Fruit fly (Drosophila melanogaster) whole organism, embryonic: Measurements from ENCODE around the gene RhoGAP93B.

Experiments
- BEAF-32 ChIP-seq: fragments of 200-800 bp; sonication (Bioruptor generic); optimal IDR thresholded peaks from 3 replicates; lab custom pipeline; 2017; ENCODE audit warnings: missing biosample characterization, missing genetic modification characterization, mild to moderate bottlenecking, moderate library complexity, missing genetic modification reagents
- CG11247 ChIP-seq: fragments of 200-800 bp; sonication (Bioruptor generic); IDR thresholded peaks from 2 replicates; pipeline ENCODE4 v1.3.6; 2022; ENCODE audit warnings: missing biosample characterization, missing genetic modification characterization
- CG12155 ChIP-seq: fragments of 200-800 bp; sonication (Bioruptor generic); optimal IDR thresholded peaks from 3 replicates; lab custom pipeline; 2016; ENCODE audit warnings: missing biosample characterization, missing genetic modification characterization
- CG1233 ChIP-seq: fragments of 200-800 bp; sonication (Bioruptor generic); optimal IDR thresholded peaks from 4 replicates; lab custom pipeline; 2018; ENCODE audit warnings: missing biosample characterization, mild to moderate bottlenecking, missing genetic modification characterization
- CG13296 ChIP-seq: fragments of 200-800 bp; sonication (Bioruptor generic); optimal IDR thresholded peaks from 3 replicates; lab custom pipeline; 2018; ENCODE audit warnings: missing biosample characterization, mild to moderate bottlenecking, missing genetic modification characterization
- CG17385 ChIP-seq: fragments of 200-800 bp; sonication (Bioruptor generic); optimal IDR thresholded peaks from 3 replicates; lab custom pipeline; 2018; ENCODE audit warnings: missing biosample characterization, mild to moderate bottlenecking, missing genetic modification characterization
- CG17802 ChIP-seq: fragments of 200-800 bp; sonication (Bioruptor generic); optimal IDR thresholded peaks from 2 replicates; lab custom pipeline; 2018; ENCODE audit warnings: missing biosample characterization, mild to moderate bottlenecking, missing genetic modification characterization, moderate library complexity
- CG2712 ChIP-seq: fragments of 200-800 bp; optimal IDR thresholded peaks from 3 replicates; lab custom pipeline; 2019; ENCODE audit warnings: missing biosample characterization, mild to moderate bottlenecking, missing genetic modification characterization, moderate library complexity
- CG31224 ChIP-seq: fragments of 200-800 bp; sonication (Bioruptor generic); IDR thresholded peaks from 2 replicates; pipeline ENCODE4 v1.3.6; 2022; ENCODE audit warnings: missing biosample characterization, missing genetic modification characterization
- CG31388 ChIP-seq: fragments of 200-800 bp; sonication (Bioruptor generic); optimal IDR thresholded peaks from 2 replicates; lab custom pipeline; 2016; ENCODE audit warnings: missing biosample characterization, missing genetic modification characterization
- CG33213 ChIP-seq: fragments of 200-800 bp; sonication (Bioruptor generic); optimal IDR thresholded peaks from 3 replicates; lab custom pipeline; 2016; ENCODE audit warnings: missing biosample characterization, missing genetic modification characterization
- CG3726 ChIP-seq: fragments of 200-800 bp; sonication (Bioruptor generic); IDR thresholded peaks from 3 replicates; pipeline ENCODE4, ENCODE4 v1.3.6; 2022; ENCODE audit warnings: missing biosample characterization, missing genetic modification characterization
- CG4820 ChIP-seq: fragments of 200-800 bp; sonication (Bioruptor generic); optimal IDR thresholded peaks from 3 replicates; lab custom pipeline; 2016; ENCODE audit warnings: missing biosample characterization, missing genetic modification characterization
- CG4854 ChIP-seq: fragments of 200-800 bp; sonication (Bioruptor generic); optimal IDR thresholded peaks from 2 replicates; lab custom pipeline; 2016; ENCODE audit warnings: missing biosample characterization, missing genetic modification characterization, inconsistent platforms
- CG5245 ChIP-seq: fragments of 200-800 bp; sonication (Bioruptor generic); optimal IDR thresholded peaks from 3 replicates; lab custom pipeline; 2016; ENCODE audit warnings: missing biosample characterization, missing genetic modification characterization
- CG6689 ChIP-seq: fragments of 200-800 bp; sonication (Bioruptor generic); IDR thresholded peaks from 2 replicates; pipeline ENCODE4 v1.3.6; 2022; ENCODE audit warnings: missing biosample characterization, missing genetic modification characterization
- CG7839 ChIP-seq: fragments of 200-800 bp; sonication (Bioruptor generic); optimal IDR thresholded peaks from 3 replicates; lab custom pipeline; 2018; ENCODE audit warnings: missing biosample characterization, mild to moderate bottlenecking, missing genetic modification characterization, moderate library complexity
- CG8359 ChIP-seq: fragments of 200-800 bp; sonication (Bioruptor generic); optimal IDR thresholded peaks from 2 replicates; lab custom pipeline; 2017; ENCODE audit warnings: missing biosample characterization, mild to moderate bottlenecking, missing genetic modification characterization, borderline replicate concordance
- CG8478 ChIP-seq: fragments of >200 bp; optimal IDR thresholded peaks from 2 replicates; lab custom pipeline; 2018
- CG9609 ChIP-seq: fragments of 200-800 bp; sonication (Bioruptor generic); optimal IDR thresholded peaks from 3 replicates; lab custom pipeline; 2016; ENCODE audit warnings: missing biosample characterization, missing genetic modification characterization
- CG9817 ChIP-seq: fragments of 200-800 bp; sonication (Bioruptor generic); optimal IDR thresholded peaks from 2 replicates; lab custom pipeline; 2018; ENCODE audit warnings: missing biosample characterization, mild to moderate bottlenecking, missing genetic modification characterization, moderate library complexity
- Dfd ChIP-seq, 2 experiments: fragments of >200 bp; optimal IDR thresholded peaks; 2 replicates each; lab custom pipeline; 2017; ENCODE audit warnings: missing biosample characterization in 2 of 2, missing genetic modification characterization in 2 of 2
- Dip2 ChIP-seq: fragments of 200-800 bp; sonication (Bioruptor generic); IDR thresholded peaks from 2 replicates; pipeline ENCODE4 v1.3.6; 2022; ENCODE audit warnings: missing biosample characterization, missing genetic modification characterization
- Elba2 ChIP-seq: fragments of 200-800 bp; sonication (Bioruptor generic); optimal IDR thresholded peaks from 3 replicates; lab custom pipeline; 2016; ENCODE audit warnings: missing biosample characterization, missing genetic modification characterization
- HLH3B ChIP-seq: fragments of 200-800 bp; sonication (Bioruptor generic); IDR thresholded peaks from 2 replicates; pipeline ENCODE4 v1.3.6; 2022; ENCODE audit warnings: missing biosample characterization, missing genetic modification characterization
- Hr51 ChIP-seq, 2 experiments: fragments of 200-800 bp; sonication (Bioruptor generic); optimal IDR thresholded peaks; 2 replicates in 1 of 2; 3 replicates in 1 of 2; lab custom pipeline; 2016 to 2018; ENCODE audit warnings: missing biosample characterization in 2 of 2, missing genetic modification characterization in 2 of 2, mild to moderate bottlenecking in 1 of 2, moderate library complexity in 1 of 2
- MTF-1 ChIP-seq: fragments of 200-800 bp; sonication (Bioruptor generic); optimal IDR thresholded peaks from 2 replicates; lab custom pipeline; 2018; ENCODE audit warnings: missing biosample characterization, mild to moderate bottlenecking, missing genetic modification characterization, borderline replicate concordance
- Myb ChIP-seq: fragments of 200-800 bp; sonication (Bioruptor generic); optimal IDR thresholded peaks from 2 replicates; lab custom pipeline; 2016; ENCODE audit warnings: missing biosample characterization, missing genetic modification characterization
- NK7.1 ChIP-seq: fragments of 200-800 bp; sonication (Bioruptor generic); optimal IDR thresholded peaks from 3 replicates; lab custom pipeline; 2016; ENCODE audit warnings: missing biosample characterization, missing genetic modification characterization
- Neu2 ChIP-seq: fragments of 200-800 bp; sonication (Bioruptor generic); optimal IDR thresholded peaks from 3 replicates; lab custom pipeline; 2016; ENCODE audit warnings: missing biosample characterization, missing genetic modification characterization, borderline replicate concordance
- Opbp ChIP-seq: fragments of 200-800 bp; sonication (Bioruptor generic); IDR thresholded peaks from 3 replicates; pipeline ENCODE4 v1.3.6; 2022; ENCODE audit warnings: missing biosample characterization, missing genetic modification characterization; ENCODE audit not compliant: partially characterized antibody
- Poxn ChIP-seq: fragments of 200-800 bp; sonication (Bioruptor generic); IDR thresholded peaks from 2 replicates; pipeline ENCODE4 v1.3.6; 2022; ENCODE audit warnings: missing biosample characterization, missing genetic modification characterization
- Xbp1 ChIP-seq: fragments of 200-800 bp; sonication (Bioruptor generic); optimal IDR thresholded peaks from 3 replicates; lab custom pipeline; 2016; ENCODE audit warnings: missing biosample characterization, mild to moderate bottlenecking, missing genetic modification characterization
- ac ChIP-seq: fragments of 200-800 bp; sonication (Bioruptor generic); optimal IDR thresholded peaks from 3 replicates; lab custom pipeline; 2017; ENCODE audit warnings: missing biosample characterization, mild to moderate bottlenecking, missing genetic modification characterization
- aop ChIP-seq: fragments of 200-800 bp; sonication (Bioruptor generic); IDR thresholded peaks from 2 replicates; pipeline ENCODE4 v1.3.6; 2022; ENCODE audit warnings: missing biosample characterization, missing genetic modification characterization
- ash1 ChIP-seq: fragments of 200-800 bp; sonication (Bioruptor generic); optimal IDR thresholded peaks from 2 replicates; lab custom pipeline; 2018; ENCODE audit warnings: missing biosample characterization, mild to moderate bottlenecking, missing genetic modification characterization
- bab2 ChIP-seq: fragments of 200-800 bp; sonication (Bioruptor generic); optimal IDR thresholded peaks from 2 replicates; lab custom pipeline; 2016; ENCODE audit warnings: missing biosample characterization, missing genetic modification characterization
- bbx ChIP-seq: fragments of 200-800 bp; sonication (Bioruptor generic); IDR thresholded peaks from 2 replicates; pipeline ENCODE4 v1.3.6; 2022; ENCODE audit warnings: missing biosample characterization, missing genetic modification characterization; ENCODE audit not compliant: partially characterized antibody
- crol ChIP-seq: fragments of 200-800 bp; sonication (Bioruptor generic); IDR thresholded peaks from 2 replicates; pipeline ENCODE4 v1.3.6; 2022; ENCODE audit warnings: missing biosample characterization, missing genetic modification characterization
- eyg ChIP-seq: fragments of 200-800 bp; sonication (Bioruptor generic); optimal IDR thresholded peaks from 3 replicates; lab custom pipeline; 2016; ENCODE audit warnings: missing biosample characterization, missing genetic modification characterization
- gfzf ChIP-seq: fragments of 200-800 bp; sonication (Bioruptor generic); optimal IDR thresholded peaks from 2 replicates; lab custom pipeline; 2016; ENCODE audit warnings: missing biosample characterization, mild to moderate bottlenecking, missing genetic modification characterization, moderate library complexity
- gsb-n ChIP-seq: fragments of 200-800 bp; sonication (Bioruptor generic); optimal IDR thresholded peaks from 3 replicates; lab custom pipeline; 2018; ENCODE audit warnings: missing biosample characterization, mild to moderate bottlenecking, missing genetic modification characterization
- gt ChIP-seq: fragments of 200-800 bp; sonication (Bioruptor generic); IDR thresholded peaks from 2 replicates; pipeline ENCODE4 v1.3.6; 2022; ENCODE audit warnings: missing biosample characterization, missing genetic modification characterization
- h ChIP-seq: fragments of >200 bp; optimal IDR thresholded peaks from 2 replicates; lab custom pipeline; 2017
- kah ChIP-seq: fragments of 200-800 bp; sonication (Bioruptor generic); optimal IDR thresholded peaks from 2 replicates; lab custom pipeline; 2018; ENCODE audit warnings: missing biosample characterization, mild to moderate bottlenecking, missing genetic modification characterization
- kay ChIP-seq: fragments of 200-800 bp; sonication (Bioruptor generic); optimal IDR thresholded peaks from 2 replicates; lab custom pipeline; 2016; ENCODE audit warnings: missing biosample characterization, missing genetic modification characterization
- lmd ChIP-seq: fragments of 200-800 bp; sonication (Bioruptor generic); IDR thresholded peaks from 2 replicates; pipeline ENCODE4 v1.3.6; 2022; ENCODE audit warnings: missing biosample characterization, missing genetic modification characterization
- nom ChIP-seq: fragments of 200-800 bp; sonication (Bioruptor generic); optimal IDR thresholded peaks from 2 replicates; lab custom pipeline; 2017; ENCODE audit warnings: missing biosample characterization, missing genetic modification characterization, mild to moderate bottlenecking, moderate library complexity, missing genetic modification reagents
- pnt ChIP-seq: fragments of 200-800 bp; sonication (Bioruptor generic); optimal IDR thresholded peaks from 3 replicates; lab custom pipeline; 2016; ENCODE audit warnings: missing biosample characterization, missing genetic modification characterization
- rib ChIP-seq: fragments of 200-800 bp; sonication (Bioruptor generic); IDR thresholded peaks from 2 replicates; pipeline ENCODE4 v1.3.6; 2022; ENCODE audit warnings: missing biosample characterization, missing genetic modification characterization
- usp ChIP-seq: fragments of >200 bp; optimal IDR thresholded peaks from 2 replicates; lab custom pipeline; 2017; ENCODE audit warnings: missing biosample characterization, missing genetic modification characterization

RhoGAP93B gene

dm6 chr3R:21097631-21098117, at the start of gene RhoGAP93B (continued):
- TF ChIP-seq pnt (peak; percentile 74), CG33213 (GFP tag; lab: Kevin White, UChicago) (peak; percentile 81), CG31224 (GFP tag; lab: Robert Waterston, UW) (peak; percentile 85), CG11247 (GFP tag; lab: Robert Waterston, UW) (peak; percentile 89), lmd (GFP tag; lab: Robert Waterston, UW) (peak; percentile 87), Opbp (peak; percentile 99), HLH3B (GFP tag; lab: Robert Waterston, UW) (peak; percentile 93), rib (GFP tag; lab: Robert Waterston, UW) (peak; percentile 88), CG13296 (GFP tag; lab: Kevin White, UChicago) (peak; percentile 64), Poxn (GFP tag; lab: Robert Waterston, UW) (no peak; the same call in 1 of the 2 replicates), Xbp1 (GFP tag; lab: Kevin White, UChicago) (peak; percentile 84), crol (GFP tag; lab: Robert Waterston, UW) (peak; percentile 39; the same call in 1 of the 2 replicates), ash1 (GFP tag; lab: Kevin White, UChicago) (no peak), Dip2 (GFP tag; lab: Robert Waterston, UW) (peak; percentile 15; the same call in 1 of the 2 replicates), BEAF-32 (peak; percentile 100), bab2 (GFP tag; lab: Kevin White, UChicago) (peak; percentile 94), kay (GFP tag; lab: Kevin White, UChicago) (peak; percentile 64), Dfd (GFP tag; optimal IDR thresholded peaks at IDR 0.05; lab: Kevin White, UChicago) (no peak), CG5245 (GFP tag; lab: Kevin White, UChicago) (peak; percentile 70), Hr51 (GFP tag; optimal IDR thresholded peaks at IDR 0.05; lab: Kevin White, UChicago) (peak; percentile 75 to 89), CG1233 (GFP tag; lab: Kevin White, UChicago) (peak; percentile 69), CG31388 (GFP tag; lab: Kevin White, UChicago) (no peak), CG4854 (GFP tag; lab: Kevin White, UChicago) (peak; percentile 72), bbx (peak; percentile 100), CG7839 (tag; lab: Kevin White, UChicago) (peak; percentile 76), CG6689 (GFP tag; lab: Robert Waterston, UW) (peak; percentile 83), gsb-n (no peak), Myb (GFP tag; lab: Kevin White, UChicago) (peak; percentile 92), CG9609 (GFP tag; lab: Kevin White, UChicago) (peak; percentile 93), CG8478 (lab: Kevin White, UChicago) (no peak), CG12155 (GFP tag; lab: Kevin White, UChicago) (peak; percentile 79), nom (GFP tag; lab: Kevin White, UChicago) (peak; percentile 55), CG17385 (GFP tag; lab: Kevin White, UChicago) (peak; percentile 7), kah (peak; percentile 12), CG3726 (GFP tag; lab: Robert Waterston, UW) (peak; percentile 86), gfzf (GFP tag; lab: Kevin White, UChicago) (peak; percentile 83), MTF-1 (peak; percentile 64), h (lab: Kevin White, UChicago) (no peak), NK7.1 (GFP tag; lab: Kevin White, UChicago) (peak; percentile 63), usp (GFP tag; lab: Kevin White, UChicago) (no peak), CG2712 (peak; percentile 87), gt (GFP tag; lab: Robert Waterston, UW) (peak; percentile 80), CG8359 (GFP tag; lab: Kevin White, UChicago) (no peak), CG4820 (GFP tag; lab: Kevin White, UChicago) (peak; percentile 56), ac (GFP tag; lab: Kevin White, UChicago) (no peak), CG9817 (tag; lab: Kevin White, UChicago) (peak; percentile 77), Neu2 (peak; percentile 63), Elba2 (GFP tag; lab: Kevin White, UChicago) (peak; percentile 55), aop (GFP tag; lab: Robert Waterston, UW) (peak; percentile 91), eyg (GFP tag; lab: Kevin White, UChicago) (peak; percentile 78), CG17802 (tag; lab: Kevin White, UChicago) (peak; percentile 49)
